Fruit fly (Drosophila melanogaster) whole organism, adult: ENCODE measurements around the gene uif.

Experiments
- cnc ChIP-seq, 2 experiments: fragments of >200 bp; optimal IDR thresholded peaks; 2 replicates each; lab custom pipeline; 2017
- kay ChIP-seq: fragments of 200-800 bp; sonication (Bioruptor generic); peaks from one replicate; lab custom pipeline; 2016; ENCODE audit warnings: missing biosample characterization, missing genetic modification characterization, borderline replicate concordance

DNA sequence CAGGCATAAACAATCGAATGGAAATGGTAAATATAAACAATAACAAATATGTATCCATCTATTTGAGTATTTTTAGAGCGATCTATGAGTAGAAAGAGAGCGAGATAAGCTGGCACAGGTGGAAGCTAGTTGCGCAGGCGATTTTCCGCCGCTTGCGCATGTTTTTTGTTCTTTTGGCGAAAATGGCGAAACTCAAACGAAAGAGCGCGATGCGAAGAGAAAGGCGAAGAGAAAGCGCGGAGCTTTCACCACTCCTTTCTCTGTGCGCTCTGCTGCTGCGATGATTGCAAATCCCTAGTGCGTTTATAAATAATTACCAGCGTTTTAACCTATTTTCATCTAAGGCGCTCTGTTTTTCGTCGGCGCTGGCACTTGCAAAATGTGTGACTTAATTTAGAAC, 68.4 kb downstream of the uif start:
- no peak for TF ChIP-seq cnc (optimal IDR thresholded peaks at IDR 0.05; lab: Kevin White, UChicago)
- no peak for TF ChIP-seq kay
